Fruit fly (Drosophila melanogaster) whole organism, embryonic: ENCODE results near the gene osi.

Experiments used
- CG10321 ChIP-seq: fragments of 200-800 bp; sonication (Bioruptor generic); IDR thresholded peaks from 2 replicates; pipeline ENCODE4 v1.3.6; 2022; ENCODE audit warnings: missing biosample characterization, missing genetic modification characterization
- CG31365 ChIP-seq: fragments of 200-800 bp; sonication (Bioruptor generic); optimal IDR thresholded peaks from 2 replicates; lab custom pipeline; 2018; ENCODE audit warnings: missing biosample characterization, mild to moderate bottlenecking, missing genetic modification characterization
- CG5180 ChIP-seq: fragments of 200-800 bp; sonication (Bioruptor generic); optimal IDR thresholded peaks from 3 replicates; lab custom pipeline; 2017; ENCODE audit warnings: missing biosample characterization, missing genetic modification characterization, mild to moderate bottlenecking, moderate library complexity, missing genetic modification reagents
- CG8281 ChIP-seq: fragments of 200-800 bp; sonication (Bioruptor generic); optimal IDR thresholded peaks from 2 replicates; lab custom pipeline; 2018; ENCODE audit warnings: missing biosample characterization, mild to moderate bottlenecking, missing genetic modification characterization, moderate library complexity
- CG8478 ChIP-seq: fragments of >200 bp; optimal IDR thresholded peaks from 2 replicates; lab custom pipeline; 2018
- NFAT ChIP-seq: fragments of 200-800 bp; sonication (Bioruptor generic); IDR thresholded peaks from 2 replicates; pipeline ENCODE4 v1.3.6; 2022; ENCODE audit warnings: missing biosample characterization, missing genetic modification characterization
- Six4 ChIP-seq: fragments of 200-800 bp; sonication (Bioruptor generic); optimal IDR thresholded peaks from 2 replicates; lab custom pipeline; 2016; ENCODE audit warnings: missing biosample characterization, missing genetic modification characterization
- luna ChIP-seq: fragments of 200-800 bp; sonication (Bioruptor generic); optimal IDR thresholded peaks from 2 replicates; lab custom pipeline; 2016; ENCODE audit warnings: missing biosample characterization, missing genetic modification characterization
- mirr ChIP-seq: fragments of 200-800 bp; sonication (Bioruptor generic); optimal IDR thresholded peaks from 3 replicates; lab custom pipeline; 2018; ENCODE audit warnings: missing biosample characterization, mild to moderate bottlenecking, missing genetic modification characterization
- odd ChIP-seq: fragments of 200-800 bp; sonication (Bioruptor generic); optimal IDR thresholded peaks from 2 replicates; lab custom pipeline; 2017; ENCODE audit warnings: missing biosample characterization, mild to moderate bottlenecking, missing genetic modification characterization
- sqz ChIP-seq: fragments of 200-800 bp; sonication (Bioruptor generic); optimal IDR thresholded peaks from 3 replicates; lab custom pipeline; 2018; ENCODE audit warnings: missing biosample characterization, mild to moderate bottlenecking, missing genetic modification characterization
- tna ChIP-seq: fragments of 200-800 bp; sonication (Bioruptor generic); IDR thresholded peaks from 2 replicates; pipeline ENCODE4 v1.3.6; 2022; ENCODE audit warnings: missing biosample characterization, missing genetic modification characterization; ENCODE audit not compliant: partially characterized antibody
- z ChIP-seq: fragments of 200-800 bp; sonication (Bioruptor generic); IDR thresholded peaks from 3 replicates; pipeline ENCODE4 v1.3.6; 2022; ENCODE audit warnings: missing biosample characterization, missing genetic modification characterization

dm6 chr2L:16885347-16885746 is 2.4 kb downstream of the osi start:
- no peak for TF ChIP-seq CG10321 (GFP tag; lab: Robert Waterston, UW)
- TF ChIP-seq sqz (GFP tag; lab: Kevin White, UChicago), result no peak
- TF ChIP-seq tna, result no peak
- no peak for TF ChIP-seq odd (GFP tag; lab: Kevin White, UChicago)
- no peak for TF ChIP-seq CG8478 (lab: Kevin White, UChicago)
- no peak for TF ChIP-seq mirr (GFP tag; lab: Kevin White, UChicago)
- TF ChIP-seq CG5180 (GFP tag; lab: Kevin White, UChicago), result no peak
- TF ChIP-seq luna (GFP tag; lab: Kevin White, UChicago), result no peak
- TF ChIP-seq Six4 (GFP tag; lab: Kevin White, UChicago), result no peak
- no peak for TF ChIP-seq CG8281 (tag; lab: Kevin White, UChicago)
- no peak for TF ChIP-seq NFAT (GFP tag; lab: Robert Waterston, UW)
- no peak for TF ChIP-seq z (GFP tag; lab: Robert Waterston, UW)
- TF ChIP-seq CG31365 (tag; lab: Kevin White, UChicago), result no peak
